Worm (Caenorhabditis elegans): ENCODE data around the gene Y73C8B.5.

Gene Y73C8B.5

ce11 chrV:3208940-3209339 lies 11.9 kb downstream of the Y73C8B.5 start:
- TF ChIP-seq B0310.2 (tag; optimal IDR thresholded peaks at IDR 0.05) = no peak
- no peak for TF ChIP-seq ets-7 (tag; optimal IDR thresholded peaks at IDR 0.05)
- no peak for TF ChIP-seq ceh-13 (GFP tag; optimal IDR thresholded peaks at IDR 0.05)
- no peak for TF ChIP-seq ama-1 (optimal IDR thresholded peaks at IDR 0.05)
- no peak for TF ChIP-seq ceh-36 (tag; optimal IDR thresholded peaks at IDR 0.05)
- TF ChIP-seq F13C5.2 (tag; optimal IDR thresholded peaks at IDR 0.05) = no peak

ce11 chrV:3210147-3210546 lies 13.1 kb downstream of the Y73C8B.5 start, which contains the start of gene apx-1:
Gene apx-1 (plus strand): TSS chrV:3210196.
- TF ChIP-seq aly-1 (tag; optimal IDR thresholded peaks at IDR 0.05) = no peak
- no peak for TF ChIP-seq ets-7 (tag; optimal IDR thresholded peaks at IDR 0.05)
- no peak for TF ChIP-seq tra-4 (tag; optimal IDR thresholded peaks at IDR 0.05)
- no peak for TF ChIP-seq ceh-36 (tag; optimal IDR thresholded peaks at IDR 0.05)
- TF ChIP-seq tbx-11 (GFP tag; IDR thresholded peaks at IDR 0.05) = no peak
- TF ChIP-seq sea-1 (GFP tag; conservative IDR thresholded peaks at IDR 0.05) = no peak
- no peak for TF ChIP-seq scrt-1 (GFP tag; IDR thresholded peaks at IDR 0.05)
- no peak for TF ChIP-seq pes-1 (GFP tag; IDR thresholded peaks at IDR 0.05)
- no peak for TF ChIP-seq hnd-1 (tag; optimal IDR thresholded peaks at IDR 0.05)
- TF ChIP-seq tbx-37 (GFP tag; conservative IDR thresholded peaks at IDR 0.05) = no peak
- TF ChIP-seq hmg-4 (GFP tag; optimal IDR thresholded peaks at IDR 0.05) = no peak
- no peak for TF ChIP-seq F13C5.2 (tag; optimal IDR thresholded peaks at IDR 0.05)
- no peak for TF ChIP-seq ama-1 (optimal IDR thresholded peaks at IDR 0.05)
- no peak for TF ChIP-seq B0310.2 (tag; optimal IDR thresholded peaks at IDR 0.05)
- no peak for TF ChIP-seq hmbx-1 (tag; optimal IDR thresholded peaks at IDR 0.05)
- no peak for TF ChIP-seq flt-1 (GFP tag; IDR thresholded peaks at IDR 0.05)
- TF ChIP-seq ceh-13 (GFP tag; optimal IDR thresholded peaks at IDR 0.05) = no peak

ce11 chrV:3218604-3219003 lies 21.5 kb downstream of the Y73C8B.5 start:
- TF ChIP-seq ama-1 (optimal IDR thresholded peaks at IDR 0.05) (no peak), hmbx-1 (tag; optimal IDR thresholded peaks at IDR 0.05) (no peak), sea-1 (GFP tag; conservative IDR thresholded peaks at IDR 0.05) (no peak), aly-1 (tag; optimal IDR thresholded peaks at IDR 0.05) (no peak), flt-1 (GFP tag; IDR thresholded peaks at IDR 0.05) (no peak), tbx-11 (GFP tag; IDR thresholded peaks at IDR 0.05) (no peak), B0310.2 (tag; optimal IDR thresholded peaks at IDR 0.05) (no peak), F13C5.2 (tag; optimal IDR thresholded peaks at IDR 0.05) (no peak), tra-4 (tag; optimal IDR thresholded peaks at IDR 0.05) (no peak), ceh-13 (GFP tag; optimal IDR thresholded peaks at IDR 0.05) (no peak), hnd-1 (tag; optimal IDR thresholded peaks at IDR 0.05) (no peak), ceh-36 (tag; optimal IDR thresholded peaks at IDR 0.05) (no peak), pes-1 (GFP tag; IDR thresholded peaks at IDR 0.05) (no peak), hmg-4 (GFP tag; optimal IDR thresholded peaks at IDR 0.05) (no peak), tbx-37 (GFP tag; conservative IDR thresholded peaks at IDR 0.05) (no peak), scrt-1 (GFP tag; IDR thresholded peaks at IDR 0.05) (no peak), ets-7 (tag; optimal IDR thresholded peaks at IDR 0.05) (no peak)

- TF ChIP-seq ets-7 (tag; optimal IDR thresholded peaks at IDR 0.05) (no peak), B0310.2 (tag; optimal IDR thresholded peaks at IDR 0.05) (no peak), F13C5.2 (tag; optimal IDR thresholded peaks at IDR 0.05) (no peak), tra-4 (tag; optimal IDR thresholded peaks at IDR 0.05) (no peak), pes-1 (GFP tag; IDR thresholded peaks at IDR 0.05) (no peak), tbx-37 (GFP tag; conservative IDR thresholded peaks at IDR 0.05) (no peak), hmbx-1 (tag; optimal IDR thresholded peaks at IDR 0.05) (no peak), hnd-1 (tag; optimal IDR thresholded peaks at IDR 0.05) (no peak), ceh-13 (GFP tag; optimal IDR thresholded peaks at IDR 0.05) (no peak), ceh-36 (tag; optimal IDR thresholded peaks at IDR 0.05) (no peak), flt-1 (GFP tag; IDR thresholded peaks at IDR 0.05) (no peak), scrt-1 (GFP tag; IDR thresholded peaks at IDR 0.05) (no peak), tbx-11 (GFP tag; IDR thresholded peaks at IDR 0.05) (no peak), hmg-4 (GFP tag; optimal IDR thresholded peaks at IDR 0.05) (no peak)
Observed at ce11 chrV:3227373-3227772, 30.3 kb downstream of the Y73C8B.5 start, which contains the start of gene K08D9.2. Gene K08D9.2 (plus strand): TSS chrV:3227673.

- TF ChIP-seq sea-1 (GFP tag; conservative IDR thresholded peaks at IDR 0.05) (no peak), ceh-36 (tag; optimal IDR thresholded peaks at IDR 0.05) (peak; percentile 62)
Observed at ce11 chrV:3230150-3230549, 33.1 kb downstream of the Y73C8B.5 start.

ce11 chrV:3230597-3230996 lies 33.5 kb downstream of the Y73C8B.5 start, which contains the start of gene K08D9.10:
Gene K08D9.10 (plus strand): TSS chrV:3230897.
- TF ChIP-seq scrt-1 (GFP tag; IDR thresholded peaks at IDR 0.05) = no peak
- TF ChIP-seq pes-1 (GFP tag; IDR thresholded peaks at IDR 0.05) = no peak
- TF ChIP-seq hnd-1 (tag; optimal IDR thresholded peaks at IDR 0.05) = no peak
- no peak for TF ChIP-seq B0310.2 (tag; optimal IDR thresholded peaks at IDR 0.05)
- TF ChIP-seq tbx-11 (GFP tag; IDR thresholded peaks at IDR 0.05) = no peak
- no peak for TF ChIP-seq ets-7 (tag; optimal IDR thresholded peaks at IDR 0.05)
- no peak for TF ChIP-seq sea-1 (GFP tag; conservative IDR thresholded peaks at IDR 0.05)
- TF ChIP-seq ceh-13 (GFP tag; optimal IDR thresholded peaks at IDR 0.05) = no peak
- TF ChIP-seq aly-1 (tag; optimal IDR thresholded peaks at IDR 0.05) = no peak
- TF ChIP-seq ceh-36 (tag; optimal IDR thresholded peaks at IDR 0.05) = no peak
- TF ChIP-seq F13C5.2 (tag; optimal IDR thresholded peaks at IDR 0.05) = no peak
- no peak for TF ChIP-seq hmg-4 (GFP tag; optimal IDR thresholded peaks at IDR 0.05)
- TF ChIP-seq hmbx-1 (tag; optimal IDR thresholded peaks at IDR 0.05) = no peak
- no peak for TF ChIP-seq tra-4 (tag; optimal IDR thresholded peaks at IDR 0.05)
- TF ChIP-seq flt-1 (GFP tag; IDR thresholded peaks at IDR 0.05) = no peak
- no peak for TF ChIP-seq tbx-37 (GFP tag; conservative IDR thresholded peaks at IDR 0.05)

- no peak for TF ChIP-seq F13C5.2 (tag; optimal IDR thresholded peaks at IDR 0.05)
Observed at ce11 chrV:3234887-3235286, 37.8 kb downstream of the Y73C8B.5 start, which contains the start of gene K08D9.6. Gene K08D9.6 (minus strand): TSS chrV:3234987.

- TF ChIP-seq ceh-13 (GFP tag; optimal IDR thresholded peaks at IDR 0.05) (no peak), aly-1 (tag; optimal IDR thresholded peaks at IDR 0.05) (no peak), F13C5.2 (tag; optimal IDR thresholded peaks at IDR 0.05) (no peak), flt-1 (GFP tag; IDR thresholded peaks at IDR 0.05) (no peak), hmg-4 (GFP tag; optimal IDR thresholded peaks at IDR 0.05) (no peak), ceh-36 (tag; optimal IDR thresholded peaks at IDR 0.05) (no peak), scrt-1 (GFP tag; IDR thresholded peaks at IDR 0.05) (no peak), tra-4 (tag; optimal IDR thresholded peaks at IDR 0.05) (no peak), ets-7 (tag; optimal IDR thresholded peaks at IDR 0.05) (no peak), B0310.2 (tag; optimal IDR thresholded peaks at IDR 0.05) (no peak)
Observed at ce11 chrV:3236610-3237009, 39.5 kb downstream of the Y73C8B.5 start, which contains the start of the genes K08D9.9 and str-16. Gene K08D9.9 (minus strand): TSS chrV:3236710. Gene str-16 (plus strand): TSS chrV:3236875.
